Fruit fly (Drosophila melanogaster): ENCODE results near the gene H15.

Gene H15

dm6 chr2L:5459740-5460287, 55.7 kb downstream of the H15 start:
- no peak for TF ChIP-seq N (GFP tag; optimal IDR thresholded peaks at IDR 0.05)
- TF ChIP-seq Dif (GFP tag; optimal IDR thresholded peaks at IDR 0.05; ENCODE audit: partially characterized antibody): no peak
- TF ChIP-seq OdsH (GFP tag; optimal IDR thresholded peaks at IDR 0.05): no peak
- no peak for TF ChIP-seq CrebA (GFP tag; optimal IDR thresholded peaks at IDR 0.05; ENCODE audit: borderline replicate concordance)
- no peak for TF ChIP-seq h (GFP tag; optimal IDR thresholded peaks at IDR 0.05)
- TF ChIP-seq woc (GFP tag; optimal IDR thresholded peaks at IDR 0.05): no peak
- TF ChIP-seq Mio (GFP tag; optimal IDR thresholded peaks at IDR 0.05): no peak
- TF ChIP-seq CG32264 (GFP tag; optimal IDR thresholded peaks at IDR 0.05): no peak
- TF ChIP-seq dl (GFP tag; optimal IDR thresholded peaks at IDR 0.05; ENCODE audit: insufficient read depth in 1 of 2, partially characterized antibody in 2 of 2): no peak
- TF ChIP-seq dsf (GFP tag; optimal IDR thresholded peaks at IDR 0.05; ENCODE audit: borderline replicate concordance): no peak
- TF ChIP-seq usp (GFP tag; optimal IDR thresholded peaks at IDR 0.05): no peak

- TF ChIP-seq br (GFP tag; optimal IDR thresholded peaks at IDR 0.05) (peak; percentile 9), Myc (optimal IDR thresholded peaks at IDR 0.05) (no peak), Dif (GFP tag; optimal IDR thresholded peaks at IDR 0.05; ENCODE audit: partially characterized antibody) (peak; percentile 83), Jra (GFP tag; optimal IDR thresholded peaks at IDR 0.05) (no peak), dl (GFP tag; optimal IDR thresholded peaks at IDR 0.05; ENCODE audit: insufficient read depth in 1 of 2, partially characterized antibody in 2 of 2) (peak in 1 of 2 experiments; percentile 46), psq (GFP tag; optimal IDR thresholded peaks at IDR 0.05) (peak; percentile 74)
These were observed 57.0 kb downstream of the H15 start, which contains the start of gene mid for dm6 chr2L:5460907-5461723. Gene mid, plus strand, starts transcription at chr2L:5461639.

DNA sequence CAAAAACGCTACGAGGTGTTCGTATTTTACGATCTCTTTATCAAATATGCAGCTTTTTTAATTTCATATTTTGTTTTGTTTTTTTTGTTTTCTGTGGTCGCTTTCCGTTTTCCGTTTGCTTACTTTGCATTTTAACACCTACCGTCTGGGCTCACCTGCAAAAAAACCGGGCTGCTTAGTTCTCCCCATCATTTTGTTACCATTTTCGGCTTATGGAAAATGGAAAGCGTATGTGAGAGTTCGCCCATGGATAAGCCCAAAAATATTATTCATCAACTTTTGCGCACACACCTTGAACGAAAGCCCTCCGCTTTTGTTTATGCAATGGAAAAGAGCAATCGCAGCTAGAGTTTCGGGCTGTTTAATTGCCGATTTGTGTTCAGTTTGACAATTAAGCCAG, 58.9 kb downstream of the H15 start:
- TF ChIP-seq Jra (GFP tag; optimal IDR thresholded peaks at IDR 0.05) (no peak), Dfd (GFP tag; optimal IDR thresholded peaks at IDR 0.05) (no peak), woc (GFP tag; optimal IDR thresholded peaks at IDR 0.05) (no peak), Mio (GFP tag; optimal IDR thresholded peaks at IDR 0.05) (no peak), pan (optimal IDR thresholded peaks at IDR 0.05) (no peak), foxo (GFP tag; optimal IDR thresholded peaks at IDR 0.05) (no peak), h (GFP tag; optimal IDR thresholded peaks at IDR 0.05) (no peak), jim (GFP tag; optimal IDR thresholded peaks at IDR 0.05) (no peak), psq (GFP tag; optimal IDR thresholded peaks at IDR 0.05) (no peak), tai (GFP tag; optimal IDR thresholded peaks at IDR 0.05) (no peak), fru (GFP tag; optimal IDR thresholded peaks at IDR 0.05) (no peak), dmrt93B (GFP tag; optimal IDR thresholded peaks at IDR 0.05) (no peak), lola (GFP tag; optimal IDR thresholded peaks at IDR 0.05) (no peak), Hnf4 (GFP tag; optimal IDR thresholded peaks at IDR 0.05) (no peak), N (GFP tag; optimal IDR thresholded peaks at IDR 0.05) (no peak), GATAd (GFP tag; optimal IDR thresholded peaks at IDR 0.05) (no peak), Hr83 (GFP tag; optimal IDR thresholded peaks at IDR 0.05; ENCODE audit: poor library complexity, severe bottlenecking) (no peak), OdsH (GFP tag; optimal IDR thresholded peaks at IDR 0.05) (no peak), Rel (GFP tag; optimal IDR thresholded peaks at IDR 0.05) (no peak), Rel (tag; optimal IDR thresholded peaks at IDR 0.05) (no peak), Myc (optimal IDR thresholded peaks at IDR 0.05) (no peak)
